Fruit fly (Drosophila melanogaster) ovary, adult (tissue): Measurements from ENCODE around the gene CG9698.

Experiments used
- CG17801 ChIP-seq: fragments of 200-800 bp; optimal IDR thresholded peaks from 2 replicates; lab custom pipeline; 2019; ENCODE audit warnings: missing biosample characterization, mild to moderate bottlenecking, missing genetic modification characterization, moderate library complexity; ENCODE audit not compliant: partially characterized antibody

Gene CG9698

dm6 chr3R:30514255-30514827 lies at the start of gene CG9698, which contains the start of gene CG31524:
TSS of gene CG9698 (plus strand) at chr3R:30514777.
TSS of gene CG31524 (minus strand) at chr3R:30514355.
- no peak for TF ChIP-seq CG17801 (GFP tag; lab: Kevin White, UChicago)

dm6 chr3R:30465775-30466494 lies 48.6 kb upstream of the CG9698 start, which contains the start of gene PH4alphaEFB:
TSS of gene PH4alphaEFB (plus strand) at chr3R:30466050.
- peak; percentile 2 for TF ChIP-seq CG17801 (GFP tag; lab: Kevin White, UChicago)

dm6 chr3R:30466515-30466914 lies 48.1 kb upstream of the CG9698 start:
- no peak for TF ChIP-seq CG17801 (GFP tag; lab: Kevin White, UChicago)

dm6 chr3R:30467062-30467461 lies 47.5 kb upstream of the CG9698 start:
- TF ChIP-seq CG17801 (GFP tag; lab: Kevin White, UChicago), result no peak

- no peak for TF ChIP-seq CG17801 (GFP tag; lab: Kevin White, UChicago)
Measured at dm6 chr3R:30470690-30471089, 43.9 kb upstream of the CG9698 start.

dm6 chr3R:30472331-30472730 lies 42.2 kb upstream of the CG9698 start:
- no peak for TF ChIP-seq CG17801 (GFP tag; lab: Kevin White, UChicago)

dm6 chr3R:30474667-30475213 lies 39.8 kb upstream of the CG9698 start:
- TF ChIP-seq CG17801 (GFP tag; lab: Kevin White, UChicago), result no peak

dm6 chr3R:30475910-30476309 lies 38.7 kb upstream of the CG9698 start:
- TF ChIP-seq CG17801 (GFP tag; lab: Kevin White, UChicago), result no peak

- TF ChIP-seq CG17801 (GFP tag; lab: Kevin White, UChicago), result no peak
Measured at dm6 chr3R:30476367-30476766, 38.2 kb upstream of the CG9698 start, which contains the start of gene spdo. TSS of gene spdo (plus strand) at chr3R:30476684.

dm6 chr3R:30487828-30488227 lies 26.7 kb upstream of the CG9698 start, which contains the start of gene Jon99Fii:
TSS of gene Jon99Fii (minus strand) at chr3R:30487928.
- no peak for TF ChIP-seq CG17801 (GFP tag; lab: Kevin White, UChicago)

- TF ChIP-seq CG17801 (GFP tag; lab: Kevin White, UChicago), result no peak
Measured at dm6 chr3R:30488663-30489062, 25.9 kb upstream of the CG9698 start, which contains the start of gene Jon99Fi. TSS of gene Jon99Fi (plus strand) at chr3R:30488963.

dm6 chr3R:30489797-30490196 lies 24.8 kb upstream of the CG9698 start, which contains the start of gene PH4alphaSG2:
TSS of gene PH4alphaSG2 (plus strand) at chr3R:30490074.
- no peak for TF ChIP-seq CG17801 (GFP tag; lab: Kevin White, UChicago)

dm6 chr3R:30496103-30496858 lies 18.3 kb upstream of the CG9698 start, which contains the start of gene PH4alphaMP:
TSS of gene PH4alphaMP (minus strand) at chr3R:30496153.
- TF ChIP-seq CG17801 (GFP tag; lab: Kevin White, UChicago), result no peak

- no peak for TF ChIP-seq CG17801 (GFP tag; lab: Kevin White, UChicago)
Measured at dm6 chr3R:30500226-30500625, 14.4 kb upstream of the CG9698 start, which contains the start of gene PH4alphaNE1. TSS of gene PH4alphaNE1 (minus strand) at chr3R:30500326.

dm6 chr3R:30501174-30501573 lies 13.4 kb upstream of the CG9698 start:
- TF ChIP-seq CG17801 (GFP tag; lab: Kevin White, UChicago), result no peak
